Worm (Caenorhabditis elegans) whole organism, late embryonic: Measurements from ENCODE around the gene C01B10.3.

Source experiments
- C08G9.2 ChIP-seq: sonication (generic microtip); optimal IDR thresholded peaks from 2 replicates; lab custom pipeline; 2016; ENCODE audit warnings: mild to moderate bottlenecking, missing genetic modification characterization, moderate library complexity, missing compliant biosample characterization
- C38D4.7 ChIP-seq: fragments of 200-800 bp; sonication (Bioruptor generic); optimal IDR thresholded peaks from 2 replicates; lab custom pipeline; 2018; ENCODE audit warnings: mild to moderate bottlenecking, missing genetic modification characterization, moderate library complexity, missing compliant biosample characterization
- F13H6.1 ChIP-seq: sonication (generic microtip); optimal IDR thresholded peaks from 2 replicates; lab custom pipeline; 2016; ENCODE audit warnings: missing genetic modification characterization, missing compliant biosample characterization
- K02D7.2 ChIP-seq: sonication (generic microtip); optimal IDR thresholded peaks from 2 replicates; lab custom pipeline; 2017; ENCODE audit warnings: mild to moderate bottlenecking, missing genetic modification characterization, missing compliant biosample characterization
- K09A11.1 ChIP-seq: sonication (generic microtip); optimal IDR thresholded peaks from 2 replicates; lab custom pipeline; 2017; ENCODE audit warnings: antibody characterized with exemption, mild to moderate bottlenecking, missing genetic modification characterization, missing compliant biosample characterization; ENCODE audit not compliant: insufficient read depth
- Y22D7AL.16 ChIP-seq: sonication (generic microtip); optimal IDR thresholded peaks from 2 replicates; lab custom pipeline; 2016; ENCODE audit warnings: missing genetic modification characterization, missing compliant biosample characterization
- ceh-14 ChIP-seq: sonication (generic microtip); optimal IDR thresholded peaks from 2 replicates; lab custom pipeline; 2016; ENCODE audit warnings: missing genotype, missing genetic modification characterization, missing compliant biosample characterization
- ceh-19 ChIP-seq: fragments of 200-800 bp; sonication (Bioruptor generic); optimal IDR thresholded peaks from 2 replicates; lab custom pipeline; 2018; ENCODE audit warnings: mild to moderate bottlenecking, missing genetic modification characterization, missing compliant biosample characterization
- ceh-2 ChIP-seq: sonication (generic microtip); optimal IDR thresholded peaks from 2 replicates; lab custom pipeline; 2016; ENCODE audit warnings: missing genotype, missing genetic modification characterization, missing compliant biosample characterization
- ceh-22 ChIP-seq: sonication (generic microtip); optimal IDR thresholded peaks from 2 replicates; lab custom pipeline; 2017; ENCODE audit warnings: missing biosample characterization, missing genetic modification characterization
- ceh-31 ChIP-seq: sonication (generic microtip); optimal IDR thresholded peaks from 2 replicates; lab custom pipeline; 2016; ENCODE audit warnings: missing genetic modification characterization, missing compliant biosample characterization
- ceh-34 ChIP-seq: sonication (generic microtip); optimal IDR thresholded peaks from 2 replicates; lab custom pipeline; 2016; ENCODE audit warnings: mild to moderate bottlenecking, missing genetic modification characterization, missing compliant biosample characterization
- ceh-45 ChIP-seq: fragments of 200-800 bp; sonication (Bioruptor generic); IDR thresholded peaks from 2 replicates; pipeline ENCODE4 v1.3.6; 2022; ENCODE audit warnings: missing genetic modification reagents, missing genetic modification characterization, missing compliant biosample characterization
- ceh-48 ChIP-seq: sonication (generic microtip); optimal IDR thresholded peaks from 2 replicates; lab custom pipeline; 2016; ENCODE audit warnings: missing genetic modification characterization, inconsistent platforms, missing compliant biosample characterization
- ceh-6 ChIP-seq: fragments of 200-800 bp; sonication (Bioruptor generic); optimal IDR thresholded peaks from 2 replicates; lab custom pipeline; 2018; ENCODE audit warnings: mild to moderate bottlenecking, missing genetic modification characterization, missing compliant biosample characterization
- ceh-9 ChIP-seq: sonication (generic microtip); optimal IDR thresholded peaks from 2 replicates; lab custom pipeline; 2016; ENCODE audit warnings: mild to moderate bottlenecking, missing genetic modification characterization, inconsistent platforms, missing compliant biosample characterization
- che-1 ChIP-seq: sonication (generic microtip); optimal IDR thresholded peaks from 2 replicates; lab custom pipeline; 2016; ENCODE audit warnings: mild to moderate bottlenecking, missing genetic modification characterization, missing compliant biosample characterization
- dmd-4 ChIP-seq: sonication (generic microtip); optimal IDR thresholded peaks from 2 replicates; lab custom pipeline; 2016; ENCODE audit warnings: borderline replicate concordance, missing genetic modification characterization, missing compliant biosample characterization
- dve-1 ChIP-seq: sonication (generic microtip); optimal IDR thresholded peaks from 2 replicates; lab custom pipeline; 2017; ENCODE audit warnings: antibody characterized with exemption, mild to moderate bottlenecking, missing genetic modification characterization, missing compliant biosample characterization
- elt-2 ChIP-seq: sonication (generic microtip); optimal IDR thresholded peaks from 2 replicates; lab custom pipeline; 2016; ENCODE audit warnings: missing genetic modification reagents, missing genetic modification characterization, missing compliant biosample characterization
- elt-4 ChIP-seq: sonication (generic microtip); optimal IDR thresholded peaks from 2 replicates; lab custom pipeline; 2016; ENCODE audit warnings: missing genetic modification characterization, missing compliant biosample characterization
- ets-4 ChIP-seq: sonication (generic microtip); optimal IDR thresholded peaks from 2 replicates; lab custom pipeline; 2016; ENCODE audit warnings: missing genetic modification characterization, missing compliant biosample characterization
- eyg-1 ChIP-seq: sonication (generic microtip); optimal IDR thresholded peaks from 2 replicates; lab custom pipeline; 2016; ENCODE audit warnings: missing genotype, missing genetic modification characterization, missing compliant biosample characterization
- fkh-10 ChIP-seq: fragments of 150-350 bp; optimal IDR thresholded peaks from 2 replicates; lab custom pipeline; 2014; ENCODE audit warnings: missing biosample characterization, missing genetic modification reagents, missing genetic modification characterization
- fkh-6 ChIP-seq: sonication (generic microtip); optimal IDR thresholded peaks from 2 replicates; lab custom pipeline; 2016; ENCODE audit warnings: missing genetic modification characterization, missing compliant biosample characterization
- gmeb-2 ChIP-seq: sonication (generic microtip); optimal IDR thresholded peaks from 2 replicates; lab custom pipeline; 2016; ENCODE audit warnings: missing genetic modification characterization, inconsistent platforms, missing compliant biosample characterization
- hlh-13 ChIP-seq: fragments of 200-800 bp; sonication (Bioruptor generic); optimal IDR thresholded peaks from 2 replicates; lab custom pipeline; 2018; ENCODE audit warnings: mild to moderate bottlenecking, missing genetic modification characterization, missing compliant biosample characterization
- hlh-30 ChIP-seq: sonication (generic microtip); optimal IDR thresholded peaks from 2 replicates; lab custom pipeline; 2017; ENCODE audit warnings: antibody characterized with exemption, missing genetic modification characterization, missing compliant biosample characterization; ENCODE audit not compliant: insufficient read depth
- hlh-6 ChIP-seq: sonication (generic microtip); optimal IDR thresholded peaks from 2 replicates; lab custom pipeline; 2016; ENCODE audit warnings: missing genotype, missing genetic modification characterization, missing compliant biosample characterization
- hlh-8 ChIP-seq: sonication (generic microtip); optimal IDR thresholded peaks from 2 replicates; lab custom pipeline; 2016; ENCODE audit warnings: missing genotype, missing genetic modification characterization, missing compliant biosample characterization
- lin-11 ChIP-seq: fragments of 200-800 bp; sonication (Bioruptor generic); optimal IDR thresholded peaks from 2 replicates; lab custom pipeline; 2018; ENCODE audit warnings: mild to moderate bottlenecking, missing genetic modification characterization, missing compliant biosample characterization
- mec-3 ChIP-seq: sonication (generic microtip); optimal IDR thresholded peaks from 2 replicates; lab custom pipeline; 2016; ENCODE audit warnings: borderline replicate concordance, missing genetic modification characterization, missing compliant biosample characterization
- nfya-1 ChIP-seq: sonication (generic microtip); optimal IDR thresholded peaks from 2 replicates; lab custom pipeline; 2017; ENCODE audit warnings: missing genetic modification characterization, mild to moderate bottlenecking, missing compliant biosample characterization, antibody characterized with exemption, moderate library complexity
- nhr-232 ChIP-seq: sonication (generic microtip); optimal IDR thresholded peaks from 2 replicates; lab custom pipeline; 2016; ENCODE audit warnings: missing genetic modification characterization, missing compliant biosample characterization
- odd-2 ChIP-seq: sonication (generic microtip); optimal IDR thresholded peaks from 2 replicates; lab custom pipeline; 2017; ENCODE audit warnings: antibody characterized with exemption, mild to moderate bottlenecking, missing genetic modification characterization, missing compliant biosample characterization
- pax-1 ChIP-seq: fragments of 150-350 bp; optimal IDR thresholded peaks from 2 replicates; lab custom pipeline; 2014; ENCODE audit warnings: missing biosample characterization, missing genetic modification characterization
- pha-4 ChIP-seq: fragments of 150-350 bp; optimal IDR thresholded peaks from 2 replicates; lab custom pipeline; 2018; ENCODE audit warnings: missing biosample characterization, missing genetic modification reagents, missing genetic modification characterization
- pros-1 ChIP-seq: fragments of 150-350 bp; optimal IDR thresholded peaks from 2 replicates; lab custom pipeline; 2014; ENCODE audit warnings: missing biosample characterization, missing genetic modification reagents, missing genetic modification characterization
- ref-2 ChIP-seq: sonication (generic microtip); optimal IDR thresholded peaks from 2 replicates; lab custom pipeline; 2016; ENCODE audit warnings: missing genetic modification characterization, missing compliant biosample characterization
- sdc-2 ChIP-seq: sonication (generic microtip); optimal IDR thresholded peaks from 2 replicates; lab custom pipeline; 2016; ENCODE audit warnings: missing genotype, missing genetic modification characterization, missing compliant biosample characterization
- sox-2 ChIP-seq: fragments of 200-800 bp; sonication (Bioruptor generic); IDR thresholded peaks from 2 replicates; pipeline ENCODE4 v1.3.6; 2022; ENCODE audit warnings: missing genetic modification reagents, missing genetic modification characterization, missing compliant biosample characterization
- sox-4 ChIP-seq: sonication (generic microtip); optimal IDR thresholded peaks from 2 replicates; lab custom pipeline; 2017; ENCODE audit warnings: mild to moderate bottlenecking, missing genetic modification characterization, inconsistent platforms, missing compliant biosample characterization
- syd-9 ChIP-seq: sonication (generic microtip); optimal IDR thresholded peaks from 2 replicates; lab custom pipeline; 2016; ENCODE audit warnings: mild to moderate bottlenecking, missing genetic modification characterization, moderate library complexity, missing compliant biosample characterization
- tbx-2 ChIP-seq: sonication (generic microtip); optimal IDR thresholded peaks from 2 replicates; lab custom pipeline; 2016; ENCODE audit warnings: missing genetic modification characterization, missing compliant biosample characterization
- tbx-7 ChIP-seq: sonication (generic microtip); optimal IDR thresholded peaks from 2 replicates; lab custom pipeline; 2016; ENCODE audit warnings: missing genotype, missing genetic modification characterization, missing compliant biosample characterization
- ttx-3 ChIP-seq: sonication (generic microtip); optimal IDR thresholded peaks from 2 replicates; lab custom pipeline; 2016; ENCODE audit warnings: missing genetic modification reagents, missing genetic modification characterization, missing compliant biosample characterization
- unc-42 ChIP-seq: sonication (generic microtip); optimal IDR thresholded peaks from 2 replicates; lab custom pipeline; 2016; ENCODE audit warnings: missing genotype, missing genetic modification characterization, missing compliant biosample characterization
- unc-86 ChIP-seq: sonication (generic microtip); optimal IDR thresholded peaks from 2 replicates; lab custom pipeline; 2016; ENCODE audit warnings: missing genetic modification characterization, missing compliant biosample characterization
- zip-5 ChIP-seq: sonication (generic microtip); optimal IDR thresholded peaks from 2 replicates; lab custom pipeline; 2016; ENCODE audit warnings: missing genetic modification characterization, missing compliant biosample characterization

The C01B10.3 gene

DNA sequence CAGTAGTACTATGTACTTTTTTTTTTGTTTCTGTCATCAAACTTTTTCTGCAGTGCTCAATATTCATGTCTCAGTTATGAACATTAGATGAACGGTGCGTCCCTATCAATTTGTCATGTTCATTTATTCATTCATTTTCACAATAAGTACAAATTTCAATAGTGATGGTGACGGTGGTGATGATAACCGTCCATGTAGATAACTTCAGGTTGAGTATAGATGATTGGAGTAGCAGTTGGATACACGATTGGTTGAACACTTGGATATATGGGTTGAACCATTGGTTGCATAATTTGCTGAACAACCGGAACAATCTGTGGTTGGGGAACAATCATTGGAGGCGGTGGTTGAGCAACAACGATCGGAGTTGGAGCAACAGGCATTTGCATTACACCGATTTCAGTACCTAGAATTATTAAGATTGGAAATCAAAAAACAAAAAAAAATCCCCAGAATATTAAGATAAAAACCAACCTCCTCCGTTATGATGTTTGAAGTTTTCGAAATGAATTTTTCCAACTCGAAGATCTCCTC, 33.0 kb downstream of the C01B10.3 start:
- TF ChIP-seq K02D7.2 (tag; lab: Kevin White, UChicago) (no peak), hlh-13 (no peak), ceh-6 (GFP tag; lab: Kevin White, UChicago) (no peak), ceh-34 (tag; lab: Kevin White, UChicago) (no peak), unc-42 (no peak), nhr-232 (tag; lab: Kevin White, UChicago) (no peak), hlh-30 (tag; lab: Kevin White, UChicago) (no peak), sox-2 (GFP tag; lab: Robert Waterston, UW) (no peak), hlh-6 (tag; lab: Kevin White, UChicago) (no peak), ttx-3 (tag; lab: Kevin White, UChicago) (no peak), ceh-2 (tag; lab: Kevin White, UChicago) (no peak), ceh-45 (GFP tag; lab: Robert Waterston, UW) (no peak), fkh-10 (no peak), eyg-1 (tag; lab: Kevin White, UChicago) (no peak), ceh-31 (no peak)

- TF ChIP-seq dmd-4 (tag; lab: Kevin White, UChicago) (no peak), sox-2 (GFP tag; lab: Robert Waterston, UW) (no peak), gmeb-2 (tag; lab: Kevin White, UChicago) (no peak), K09A11.1 (tag; lab: Kevin White, UChicago) (no peak), ceh-19 (GFP tag; lab: Kevin White, UChicago) (no peak), che-1 (tag; lab: Kevin White, UChicago) (no peak), mec-3 (tag; lab: Kevin White, UChicago) (no peak), odd-2 (tag; lab: Kevin White, UChicago) (no peak), nfya-1 (tag; lab: Kevin White, UChicago) (peak; percentile 48), fkh-6 (no peak), elt-2 (tag; lab: Kevin White, UChicago) (no peak), ceh-9 (tag; lab: Kevin White, UChicago) (no peak), C08G9.2 (tag; lab: Kevin White, UChicago) (no peak), ref-2 (tag; lab: Kevin White, UChicago) (no peak), unc-42 (peak; percentile 50), zip-5 (tag; lab: Kevin White, UChicago) (no peak), ttx-3 (tag; lab: Kevin White, UChicago) (no peak), ceh-45 (GFP tag; lab: Robert Waterston, UW) (no peak), C38D4.7 (GFP tag; lab: Kevin White, UChicago) (no peak), unc-86 (no peak), nhr-232 (tag; lab: Kevin White, UChicago) (no peak), ceh-22 (no peak), hlh-13 (no peak), pha-4 (tag; lab: Kevin White, UChicago) (no peak), eyg-1 (tag; lab: Kevin White, UChicago) (no peak), sdc-2 (tag; lab: Kevin White, UChicago) (no peak), ceh-6 (GFP tag; lab: Kevin White, UChicago) (no peak), ceh-31 (peak; percentile 72), ceh-48 (tag; lab: Kevin White, UChicago) (no peak), elt-4 (tag; lab: Kevin White, UChicago) (no peak), dve-1 (tag; lab: Kevin White, UChicago) (peak; percentile 42), F13H6.1 (tag; lab: Kevin White, UChicago) (no peak), pros-1 (tag; lab: Kevin White, UChicago) (no peak), ceh-14 (tag; lab: Kevin White, UChicago) (no peak), tbx-2 (tag; lab: Kevin White, UChicago) (peak; percentile 33), ets-4 (tag; lab: Kevin White, UChicago) (no peak), Y22D7AL.16 (tag; lab: Kevin White, UChicago) (no peak), lin-11 (tag; lab: Kevin White, UChicago) (no peak), tbx-7 (tag; lab: Kevin White, UChicago) (no peak), ceh-34 (tag; lab: Kevin White, UChicago) (peak; percentile 26), pax-1 (peak; percentile 71), hlh-8 (tag; lab: Kevin White, UChicago) (no peak), sox-4 (tag; lab: Kevin White, UChicago) (no peak), syd-9 (tag; lab: Kevin White, UChicago) (no peak)
Observed at ce11 chrIV:6585397-6585921, 35.7 kb downstream of the C01B10.3 start, which contains the start of the genes F38A5.2 and dnj-11. Gene F38A5.2 (minus strand): TSS chrIV:6585400. Gene dnj-11 (plus strand): TSS chrIV:6585871.
